Fruit fly (Drosophila melanogaster): ENCODE measurements around the gene CG32638.

Gene CG32638

dm6 chrX:13130175-13130822 lies 1.7 kb upstream of the CG32638 start (continued):
- no peak for TF ChIP-seq dimm (GFP tag; IDR thresholded peaks at IDR 0.05)
- no peak for TF ChIP-seq hth (optimal IDR thresholded peaks at IDR 0.05)
- no peak for TF ChIP-seq CG2889 (GFP tag; IDR thresholded peaks at IDR 0.05)
- no peak for TF ChIP-seq dm (GFP tag; optimal IDR thresholded peaks at IDR 0.05)
- no peak for TF ChIP-seq CG9797 (GFP tag; optimal IDR thresholded peaks at IDR 0.05)
- TF ChIP-seq CG12942 (GFP tag; optimal IDR thresholded peaks at IDR 0.05) = peak; percentile 49
- TF ChIP-seq zfh1 (GFP tag; IDR thresholded peaks at IDR 0.05) = peak; percentile 53; the same call in 2 of the 3 replicates
- no peak for TF ChIP-seq Scr (GFP tag; IDR thresholded peaks at IDR 0.05; ENCODE audit: partially characterized antibody)
- 0 out of 2 replicates have a peak, but pooled peaks have one; percentile 7 for TF ChIP-seq E2f2 (GFP tag; IDR thresholded peaks at IDR 0.05)
- TF ChIP-seq btn (GFP tag; optimal IDR thresholded peaks at IDR 0.05) = peak; percentile 31
- TF ChIP-seq pzg (GFP tag; optimal IDR thresholded peaks at IDR 0.05) = no peak
- TF ChIP-seq CG4820 (GFP tag; optimal IDR thresholded peaks at IDR 0.05) = peak; percentile 64
- peak; percentile 56 for TF ChIP-seq HmgZ (tag; optimal IDR thresholded peaks at IDR 0.05)
- TF ChIP-seq mam (GFP tag; optimal IDR thresholded peaks at IDR 0.05) = peak; percentile 57
- TF ChIP-seq CG17829 (tag; optimal IDR thresholded peaks at IDR 0.05) = peak; percentile 65
- TF ChIP-seq CG11093 (GFP tag; IDR thresholded peaks at IDR 0.05) = 0 out of 3 replicates have a peak, but pooled peaks have one; percentile 41
- peak; percentile 77 for TF ChIP-seq CG2712 (tag; optimal IDR thresholded peaks at IDR 0.05)
- peak; percentile 74 for TF ChIP-seq CG15696 (tag; optimal IDR thresholded peaks at IDR 0.05)
- TF ChIP-seq tio (GFP tag; optimal IDR thresholded peaks at IDR 0.05) = peak; percentile 78
- no peak for TF ChIP-seq Lpt (GFP tag; optimal IDR thresholded peaks at IDR 0.05)
- no peak for TF ChIP-seq inv (GFP tag; IDR thresholded peaks at IDR 0.05; ENCODE audit: partially characterized antibody)
- TF ChIP-seq CG9932 (GFP tag; IDR thresholded peaks at IDR 0.05) = peak; percentile 55
- TF ChIP-seq ac (GFP tag; optimal IDR thresholded peaks at IDR 0.05) = peak; percentile 42
- no peak for TF ChIP-seq Dp (GFP tag; optimal IDR thresholded peaks at IDR 0.05)
- TF ChIP-seq kah (GFP tag; optimal IDR thresholded peaks at IDR 0.05) = peak; percentile 55
- peak; percentile 67 for TF ChIP-seq bcd (GFP tag; optimal IDR thresholded peaks at IDR 0.05)
- no peak for TF ChIP-seq CG3838 (GFP tag; optimal IDR thresholded peaks at IDR 0.05)
- peak; percentile 57 for TF ChIP-seq exex (tag; optimal IDR thresholded peaks at IDR 0.05)
- TF ChIP-seq CG7372 (GFP tag; IDR thresholded peaks at IDR 0.05) = no peak
- peak; percentile 50 for TF ChIP-seq D19B (GFP tag; optimal IDR thresholded peaks at IDR 0.05)
- no peak for TF ChIP-seq Kr (GFP tag; optimal IDR thresholded peaks at IDR 0.05)
- TF ChIP-seq CG10274 (GFP tag; optimal IDR thresholded peaks at IDR 0.05) = peak; percentile 13
- no peak; the same call in 1 of the 2 replicates for TF ChIP-seq CG10366 (GFP tag; IDR thresholded peaks at IDR 0.05)
- TF ChIP-seq Mrtf (GFP tag; IDR thresholded peaks at IDR 0.05) = no peak
- no peak for TF ChIP-seq Dip2 (GFP tag; IDR thresholded peaks at IDR 0.05)
- 0 out of 2 replicates have a peak, but pooled peaks have one; percentile 30 for TF ChIP-seq Atf6 (GFP tag; IDR thresholded peaks at IDR 0.05)
- peak; percentile 47 for TF ChIP-seq NC2β (GFP tag; optimal IDR thresholded peaks at IDR 0.05)
- peak; percentile 72 for TF ChIP-seq CG15601 (tag; optimal IDR thresholded peaks at IDR 0.05)
- TF ChIP-seq CG10431 (GFP tag; optimal IDR thresholded peaks at IDR 0.05) = peak; percentile 65
- no peak for TF ChIP-seq br (optimal IDR thresholded peaks at IDR 0.05)
- TF ChIP-seq D (optimal IDR thresholded peaks at IDR 0.05) = no peak
- peak; percentile 77 for TF ChIP-seq D (GFP tag; optimal IDR thresholded peaks at IDR 0.05)
- no peak for TF ChIP-seq toy (GFP tag; IDR thresholded peaks at IDR 0.05)
- peak; percentile 66 for TF ChIP-seq CG9609 (GFP tag; optimal IDR thresholded peaks at IDR 0.05)
- TF ChIP-seq CG13775 (GFP tag; optimal IDR thresholded peaks at IDR 0.05) = peak; percentile 59
- no peak for TF ChIP-seq CG4404 (GFP tag; IDR thresholded peaks at IDR 0.05)
- peak; percentile 74 for TF ChIP-seq CG18619 (GFP tag; optimal IDR thresholded peaks at IDR 0.05)
- peak; percentile 29 for TF ChIP-seq ab (GFP tag; optimal IDR thresholded peaks at IDR 0.05)
- peak; percentile 80 for TF ChIP-seq org-1 (GFP tag; optimal IDR thresholded peaks at IDR 0.05)
- TF ChIP-seq ERR (GFP tag; optimal IDR thresholded peaks at IDR 0.05) = peak; percentile 29
- peak; percentile 64 for TF ChIP-seq CG6854 (GFP tag; optimal IDR thresholded peaks at IDR 0.05)
